Fruit fly (Drosophila melanogaster) whole organism, embryonic: ENCODE results near the gene Desat2.
A peak's percentile ranks its signal among the peaks of the same experiment; 100 is the strongest.

Source experiments
- Aef1 ChIP-seq: fragments of 200-800 bp; sonication (Bioruptor generic); IDR thresholded peaks from 3 replicates; pipeline ENCODE4 v1.3.6; 2022; ENCODE audit warnings: missing biosample characterization, missing genetic modification characterization
- Blimp-1 ChIP-seq: fragments of 200-800 bp; sonication (Bioruptor generic); optimal IDR thresholded peaks from 3 replicates; lab custom pipeline; 2018; ENCODE audit warnings: missing biosample characterization, missing genetic modification characterization, mild to moderate bottlenecking, moderate library complexity, missing genetic modification reagents
- CG11456 ChIP-seq: fragments of 200-800 bp; sonication (Bioruptor generic); IDR thresholded peaks from 3 replicates; pipeline ENCODE4 v1.3.6; 2022; ENCODE audit warnings: missing biosample characterization, missing genetic modification characterization
- CG13894 ChIP-seq: fragments of 200-800 bp; sonication (Bioruptor generic); optimal IDR thresholded peaks from 3 replicates; lab custom pipeline; 2018; ENCODE audit warnings: missing biosample characterization, mild to moderate bottlenecking, missing genetic modification characterization, moderate library complexity
- CG1529 ChIP-seq: fragments of 200-800 bp; sonication (Bioruptor generic); optimal IDR thresholded peaks from 3 replicates; lab custom pipeline; 2018; ENCODE audit warnings: missing biosample characterization, missing genetic modification characterization
- CG18011 ChIP-seq: fragments of 200-800 bp; sonication (Bioruptor generic); optimal IDR thresholded peaks from 2 replicates; lab custom pipeline; 2017; ENCODE audit warnings: missing biosample characterization, missing genetic modification characterization, mild to moderate bottlenecking, moderate library complexity, missing genotype
- CG2712 ChIP-seq: fragments of 200-800 bp; optimal IDR thresholded peaks from 3 replicates; lab custom pipeline; 2019; ENCODE audit warnings: missing biosample characterization, mild to moderate bottlenecking, missing genetic modification characterization, moderate library complexity
- CG30431 ChIP-seq: fragments of 200-800 bp; sonication (Bioruptor generic); optimal IDR thresholded peaks from 2 replicates; lab custom pipeline; 2017; ENCODE audit warnings: missing biosample characterization, missing genetic modification characterization
- CG32772 ChIP-seq: fragments of 200-800 bp; sonication (Bioruptor generic); IDR thresholded peaks from 2 replicates; pipeline ENCODE4 v1.3.6; 2022; ENCODE audit warnings: missing biosample characterization, missing genetic modification characterization
- CG43689 ChIP-seq: fragments of 200-800 bp; sonication (Bioruptor generic); IDR thresholded peaks from 2 replicates; pipeline ENCODE4 v1.3.6; 2022; ENCODE audit warnings: missing biosample characterization, missing genetic modification characterization
- CG4424 ChIP-seq: fragments of 200-800 bp; sonication (Bioruptor generic); optimal IDR thresholded peaks from 3 replicates; lab custom pipeline; 2016; ENCODE audit warnings: missing biosample characterization, missing genetic modification characterization
- CG6272 ChIP-seq: fragments of 200-800 bp; sonication (Bioruptor generic); IDR thresholded peaks from 2 replicates; pipeline ENCODE4 v1.3.6; 2022; ENCODE audit warnings: missing biosample characterization, missing genetic modification characterization
- CG6765 ChIP-seq: fragments of 200-800 bp; sonication (Bioruptor generic); optimal IDR thresholded peaks from 3 replicates; lab custom pipeline; 2017; ENCODE audit warnings: missing biosample characterization, mild to moderate bottlenecking, missing genetic modification characterization
- CG7271 ChIP-seq: fragments of 200-800 bp; sonication (Bioruptor generic); optimal IDR thresholded peaks from 2 replicates; lab custom pipeline; 2018; ENCODE audit warnings: missing biosample characterization, mild to moderate bottlenecking, missing genetic modification characterization, moderate library complexity
- CG7745 ChIP-seq: fragments of 200-800 bp; sonication (Bioruptor generic); optimal IDR thresholded peaks from 2 replicates; lab custom pipeline; 2018; ENCODE audit warnings: missing biosample characterization, mild to moderate bottlenecking, missing genetic modification characterization, moderate library complexity
- CrebB ChIP-seq: fragments of 200-800 bp; sonication (Bioruptor generic); optimal IDR thresholded peaks from 3 replicates; lab custom pipeline; 2018; ENCODE audit warnings: missing biosample characterization, mild to moderate bottlenecking, missing genetic modification characterization
- Fer1 ChIP-seq: fragments of 200-800 bp; sonication (Bioruptor generic); optimal IDR thresholded peaks from 2 replicates; lab custom pipeline; 2017; ENCODE audit warnings: missing biosample characterization, mild to moderate bottlenecking, missing genetic modification characterization
- Fer2 ChIP-seq: fragments of 200-800 bp; sonication (Bioruptor generic); optimal IDR thresholded peaks from 2 replicates; lab custom pipeline; 2018; ENCODE audit warnings: missing biosample characterization, mild to moderate bottlenecking, missing genetic modification characterization, moderate library complexity
- GATAe ChIP-seq: fragments of 200-800 bp; sonication (Bioruptor generic); conservative IDR thresholded peaks from 2 replicates; pipeline ENCODE4 v1.3.6; 2022; ENCODE audit warnings: missing biosample characterization, missing genetic modification characterization
- H2.0 ChIP-seq: fragments of 200-800 bp; sonication (Bioruptor generic); IDR thresholded peaks from 2 replicates; pipeline ENCODE4 v1.3.6; 2022; ENCODE audit warnings: missing biosample characterization, missing genetic modification characterization
- HmgZ ChIP-seq: fragments of 200-800 bp; sonication (Bioruptor generic); optimal IDR thresholded peaks from 2 replicates; lab custom pipeline; 2018; ENCODE audit warnings: missing biosample characterization, mild to moderate bottlenecking, missing genetic modification characterization
- Hr3 ChIP-seq: fragments of 200-800 bp; sonication (Bioruptor generic); optimal IDR thresholded peaks from 3 replicates; lab custom pipeline; 2016; ENCODE audit warnings: missing biosample characterization, missing genetic modification characterization
- Hr51 ChIP-seq, 2 experiments: fragments of 200-800 bp; sonication (Bioruptor generic); optimal IDR thresholded peaks; 2 replicates in 1 of 2; 3 replicates in 1 of 2; lab custom pipeline; 2016 to 2018; ENCODE audit warnings: missing biosample characterization in 2 of 2, missing genetic modification characterization in 2 of 2, mild to moderate bottlenecking in 1 of 2, moderate library complexity in 1 of 2
- NfI ChIP-seq: fragments of 200-800 bp; sonication (Bioruptor generic); optimal IDR thresholded peaks from 3 replicates; lab custom pipeline; 2018; ENCODE audit warnings: missing biosample characterization, mild to moderate bottlenecking, missing genetic modification characterization, moderate library complexity
- Ssrp ChIP-seq: fragments of 200-800 bp; sonication (Bioruptor generic); optimal IDR thresholded peaks from 2 replicates; lab custom pipeline; 2018; ENCODE audit warnings: missing biosample characterization, mild to moderate bottlenecking, missing genetic modification characterization, moderate library complexity
- Usf ChIP-seq: fragments of 200-800 bp; sonication (Bioruptor generic); optimal IDR thresholded peaks from 2 replicates; lab custom pipeline; 2017; ENCODE audit warnings: missing genotype, missing biosample characterization, missing genetic modification characterization
- ap ChIP-seq: fragments of 200-800 bp; sonication (Bioruptor generic); IDR thresholded peaks from 2 replicates; pipeline ENCODE4 v1.3.6; 2022; ENCODE audit warnings: missing biosample characterization, missing genetic modification characterization
- ase ChIP-seq: fragments of 200-800 bp; sonication (Bioruptor generic); IDR thresholded peaks from 3 replicates; pipeline ENCODE4 v1.3.6; 2022; ENCODE audit warnings: missing biosample characterization, missing genetic modification characterization
- az2 ChIP-seq: fragments of 200-800 bp; sonication (Bioruptor generic); optimal IDR thresholded peaks from 3 replicates; lab custom pipeline; 2016; ENCODE audit warnings: missing biosample characterization, missing genetic modification characterization
- bowl ChIP-seq: fragments of 200-800 bp; sonication (Bioruptor generic); IDR thresholded peaks from 2 replicates; pipeline ENCODE4 v1.3.6; 2022; ENCODE audit warnings: missing biosample characterization, missing genetic modification characterization
- br ChIP-seq: fragments of >200 bp; optimal IDR thresholded peaks from 2 replicates; lab custom pipeline; 2017
- caup ChIP-seq: fragments of 200-800 bp; sonication (Bioruptor generic); optimal IDR thresholded peaks from 3 replicates; lab custom pipeline; 2017; ENCODE audit warnings: missing biosample characterization, mild to moderate bottlenecking, missing genetic modification characterization, moderate library complexity; ENCODE audit not compliant: severe bottlenecking
- chn ChIP-seq: fragments of 200-800 bp; sonication (Bioruptor generic); optimal IDR thresholded peaks from 2 replicates; lab custom pipeline; 2016; ENCODE audit warnings: missing biosample characterization, missing genetic modification characterization
- croc ChIP-seq: fragments of 200-800 bp; sonication (Bioruptor generic); conservative IDR thresholded peaks from 3 replicates; pipeline ENCODE4 v1.3.6; 2022; ENCODE audit warnings: missing biosample characterization, missing genetic modification characterization
- dimm ChIP-seq: fragments of 200-800 bp; sonication (Bioruptor generic); IDR thresholded peaks from 2 replicates; pipeline ENCODE4 v1.3.6; 2022; ENCODE audit warnings: missing biosample characterization, missing genetic modification characterization
- ems ChIP-seq: fragments of 200-800 bp; sonication (Bioruptor generic); optimal IDR thresholded peaks from 3 replicates; lab custom pipeline; 2016; ENCODE audit warnings: missing biosample characterization, missing genetic modification characterization
- eve ChIP-seq, 2 experiments: fragments of >200 bp; optimal IDR thresholded peaks; 2 replicates each; lab custom pipeline; 2017; ENCODE audit warnings: missing biosample characterization in 2 of 2, missing genetic modification characterization in 2 of 2
- ewg ChIP-seq: fragments of 200-800 bp; sonication (Bioruptor generic); optimal IDR thresholded peaks from 3 replicates; lab custom pipeline; 2017; ENCODE audit warnings: mild to moderate bottlenecking, missing biosample characterization, missing genetic modification reagents, missing genetic modification characterization
- fd64A ChIP-seq: fragments of 200-800 bp; sonication (Bioruptor generic); optimal IDR thresholded peaks from 3 replicates; lab custom pipeline; 2018; ENCODE audit warnings: missing biosample characterization, mild to moderate bottlenecking, missing genetic modification characterization
- gfzf ChIP-seq: fragments of 200-800 bp; sonication (Bioruptor generic); optimal IDR thresholded peaks from 2 replicates; lab custom pipeline; 2016; ENCODE audit warnings: missing biosample characterization, mild to moderate bottlenecking, missing genetic modification characterization, moderate library complexity
- gt ChIP-seq: fragments of 200-800 bp; sonication (Bioruptor generic); IDR thresholded peaks from 2 replicates; pipeline ENCODE4 v1.3.6; 2022; ENCODE audit warnings: missing biosample characterization, missing genetic modification characterization
- hth ChIP-seq: fragments of >200 bp; optimal IDR thresholded peaks from 2 replicates; lab custom pipeline; 2017; ENCODE audit warnings: inconsistent platforms
- inv ChIP-seq: fragments of 200-800 bp; sonication (Bioruptor generic); IDR thresholded peaks from 2 replicates; pipeline ENCODE4 v1.3.6; 2022; ENCODE audit warnings: missing biosample characterization, missing genetic modification characterization; ENCODE audit not compliant: partially characterized antibody
- kah ChIP-seq: fragments of 200-800 bp; sonication (Bioruptor generic); optimal IDR thresholded peaks from 2 replicates; lab custom pipeline; 2018; ENCODE audit warnings: missing biosample characterization, mild to moderate bottlenecking, missing genetic modification characterization
- mam ChIP-seq: fragments of 200-800 bp; sonication (Bioruptor generic); optimal IDR thresholded peaks from 3 replicates; lab custom pipeline; 2016; ENCODE audit warnings: missing biosample characterization, missing genetic modification characterization
- nerfin-2 ChIP-seq: fragments of 200-800 bp; sonication (Bioruptor generic); IDR thresholded peaks from 2 replicates; pipeline ENCODE4 v1.3.6; 2022; ENCODE audit warnings: missing biosample characterization, missing genetic modification characterization; ENCODE audit not compliant: partially characterized antibody
- onecut ChIP-seq: fragments of 200-800 bp; sonication (Bioruptor generic); IDR thresholded peaks from 2 replicates; pipeline ENCODE4 v1.3.6; 2022; ENCODE audit warnings: missing biosample characterization, missing genetic modification characterization
- psq ChIP-seq: fragments of 200-800 bp; sonication (Bioruptor generic); optimal IDR thresholded peaks from 2 replicates; lab custom pipeline; 2017; ENCODE audit warnings: missing biosample characterization, missing genetic modification characterization
- slou ChIP-seq: fragments of 200-800 bp; sonication (Bioruptor generic); optimal IDR thresholded peaks from 3 replicates; lab custom pipeline; 2016; ENCODE audit warnings: missing biosample characterization, missing genetic modification characterization
- stc ChIP-seq: fragments of 200-800 bp; sonication (Bioruptor generic); IDR thresholded peaks from 2 replicates; pipeline ENCODE4 v1.3.6; 2022; ENCODE audit warnings: missing biosample characterization, missing genetic modification characterization
- tll ChIP-seq, 2 experiments: fragments of 200-800 bp in 1 of 2; fragments of >200 bp in 1 of 2; sonication (Bioruptor generic) in 1 of 2; optimal IDR thresholded peaks; 2 replicates each; lab custom pipeline; 2017 to 2019; ENCODE audit warnings: missing biosample characterization in 2 of 2, missing genetic modification characterization in 2 of 2, mild to moderate bottlenecking in 1 of 2, moderate library complexity in 1 of 2

Gene Desat2

DNA sequence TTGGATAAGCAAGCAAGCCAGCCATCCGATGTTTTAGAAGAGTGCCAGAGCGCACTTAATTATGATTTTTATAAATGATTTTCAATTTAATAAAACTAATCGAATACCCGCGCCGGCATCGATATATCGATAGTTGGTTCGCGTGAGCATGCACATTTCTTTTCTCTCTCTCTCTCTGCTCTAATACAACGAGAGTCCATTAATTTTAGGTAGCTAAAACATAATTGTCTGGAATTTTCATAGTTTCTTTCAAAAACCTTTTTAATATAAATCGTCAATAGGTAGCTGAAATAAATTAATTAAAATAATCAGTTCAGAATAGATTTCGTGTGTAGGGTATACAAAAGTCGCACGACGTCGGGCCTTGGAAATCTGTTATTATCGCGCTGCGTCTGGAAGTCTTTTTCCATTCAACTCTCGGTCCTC lies 12.9 kb downstream of the Desat2 start, which contains the start of gene CG18549 (continued):
- TF ChIP-seq Fer2: peak; percentile 99
- peak; percentile 99 for TF ChIP-seq CG6272
- TF ChIP-seq gt (GFP tag; lab: Robert Waterston, UW): peak; percentile 99
- TF ChIP-seq mam (GFP tag; lab: Kevin White, UChicago): peak; percentile 99
- peak; percentile 99 for TF ChIP-seq CG30431
- peak; percentile 93 for TF ChIP-seq CG18011 (GFP tag; lab: Kevin White, UChicago)
- peak; percentile 100 for TF ChIP-seq Hr3 (GFP tag; lab: Kevin White, UChicago)
- TF ChIP-seq CG6765: peak; percentile 99
- TF ChIP-seq Usf (GFP tag; lab: Kevin White, UChicago): peak; percentile 98
- peak; percentile 100 for TF ChIP-seq caup (GFP tag; lab: Kevin White, UChicago)
- peak; percentile 100 for TF ChIP-seq stc
- peak; percentile 100 for TF ChIP-seq CG32772 (GFP tag; lab: Robert Waterston, UW)
- TF ChIP-seq CG11456: peak; percentile 100
- TF ChIP-seq inv (GFP tag; lab: Robert Waterston, UW): peak; percentile 68
- TF ChIP-seq kah (GFP tag; lab: Kevin White, UChicago): peak; percentile 99
- TF ChIP-seq ems: peak; percentile 100
- peak; percentile 100 for TF ChIP-seq ap (GFP tag; lab: Robert Waterston, UW)
- TF ChIP-seq br (lab: Kevin White, UChicago): no peak
- peak; percentile 100 for TF ChIP-seq CG4424
- peak; percentile 99 for TF ChIP-seq Blimp-1 (GFP tag; lab: Kevin White, UChicago)
- TF ChIP-seq CG1529 (GFP tag; lab: Kevin White, UChicago): peak; percentile 100
- peak; percentile 98 for TF ChIP-seq CG7745 (tag; lab: Kevin White, UChicago)
- peak; percentile 100 for TF ChIP-seq Ssrp (tag; lab: Kevin White, UChicago)
- TF ChIP-seq CG7271 (tag; lab: Kevin White, UChicago): peak; percentile 99
- peak; percentile 64; the same call in 1 of the 2 replicates for TF ChIP-seq nerfin-2 (GFP tag; lab: Robert Waterston, UW)
- TF ChIP-seq CG43689 (GFP tag; lab: Robert Waterston, UW): peak; percentile 99
- peak; percentile 100 for TF ChIP-seq fd64A
- TF ChIP-seq croc: peak; percentile 100
- peak; percentile 99 for TF ChIP-seq dimm (GFP tag; lab: Robert Waterston, UW)
- TF ChIP-seq psq: peak; percentile 97
- peak; percentile 99 for TF ChIP-seq ewg (GFP tag; lab: Kevin White, UChicago)
- TF ChIP-seq NfI: peak; percentile 100
- TF ChIP-seq HmgZ (tag; lab: Kevin White, UChicago): peak; percentile 100
- TF ChIP-seq ase (GFP tag; lab: Robert Waterston, UW): peak; percentile 100
- peak; percentile 100 for TF ChIP-seq CrebB (tag; lab: Kevin White, UChicago)
- TF ChIP-seq eve (GFP tag; optimal IDR thresholded peaks at IDR 0.05; lab: Kevin White, UChicago): no peak
- peak; percentile 100 for TF ChIP-seq Aef1 (GFP tag; lab: Robert Waterston, UW)
- TF ChIP-seq bowl (GFP tag; lab: Robert Waterston, UW): peak; percentile 100
- TF ChIP-seq CG13894: peak; percentile 99
- TF ChIP-seq GATAe (GFP tag; lab: Robert Waterston, UW): peak; percentile 99
- TF ChIP-seq tll (GFP tag; optimal IDR thresholded peaks at IDR 0.05; lab: Kevin White, UChicago): peak in 1 of 2 experiments; percentile 89
- TF ChIP-seq Fer1 (GFP tag; lab: Kevin White, UChicago): peak; percentile 100
- peak; percentile 100 for TF ChIP-seq H2.0 (GFP tag; lab: Robert Waterston, UW)
- TF ChIP-seq onecut (GFP tag; lab: Robert Waterston, UW): peak; percentile 100
- peak; percentile 99 for TF ChIP-seq slou (GFP tag; lab: Kevin White, UChicago)
- TF ChIP-seq CG2712: peak; percentile 100
- TF ChIP-seq gfzf (GFP tag; lab: Kevin White, UChicago): peak; percentile 44
- peak; percentile 100 for TF ChIP-seq chn
- TF ChIP-seq Hr51 (GFP tag; optimal IDR thresholded peaks at IDR 0.05; lab: Kevin White, UChicago): peak; percentile 99 to 100
- TF ChIP-seq hth (lab: Kevin White, UChicago): no peak
- TF ChIP-seq az2 (GFP tag; lab: Kevin White, UChicago): peak; percentile 100
